Worm (Caenorhabditis elegans): Measurements from ENCODE around the gene lgg-2.

lgg-2 gene

DNA sequence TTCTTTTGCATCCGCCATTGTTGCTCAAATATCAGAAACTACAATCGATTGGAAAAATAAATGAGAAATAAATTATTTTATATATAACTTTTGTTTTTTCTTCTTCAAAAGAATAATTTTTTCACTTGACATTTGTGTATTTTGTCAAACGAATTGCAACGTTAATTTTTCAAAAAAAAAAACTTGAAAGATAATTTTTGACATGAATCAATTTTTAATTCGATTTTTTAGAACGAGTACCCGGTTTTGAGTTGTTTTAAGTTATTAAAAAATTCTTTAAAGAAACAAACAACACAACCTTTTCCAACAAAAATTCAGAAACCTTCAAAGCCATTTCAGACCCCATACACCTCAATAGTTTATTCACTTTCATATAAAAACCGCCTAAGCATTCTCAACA lies 51.4 kb downstream of the lgg-2 start, which contains the start of gene F13E9.5:
F13E9.5 (minus strand) TSS at position 101 of the 400 bp plus-strand sequence.
- no peak for TF ChIP-seq W03F9.2 (tag; optimal IDR thresholded peaks at IDR 0.05)
- TF ChIP-seq dao-5 (tag; optimal IDR thresholded peaks at IDR 0.05): no peak
- TF ChIP-seq him-1 (tag; optimal IDR thresholded peaks at IDR 0.05): no peak

All from whole organism, L4/young adult.